Worm (Caenorhabditis elegans): ENCODE measurements around the gene VF13D12L.3.
A peak's percentile ranks its signal among the peaks of the same experiment; 100 is the strongest.

The VF13D12L.3 gene

ce11 chrII:11726470-11727106, 20.8 kb downstream of the VF13D12L.3 start, which contains the start of gene F13D12.5 (continued):
- TF ChIP-seq K11D2.4 (GFP tag; IDR thresholded peaks at IDR 0.05) = no peak
- peak; percentile 51 for TF ChIP-seq attf-3 (GFP tag; conservative IDR thresholded peaks at IDR 0.05)
- TF ChIP-seq tbp1 (GFP tag; optimal IDR thresholded peaks at IDR 0.05) = peak; percentile 2
- peak; percentile 88 for TF ChIP-seq ceh-91 (GFP tag; IDR thresholded peaks at IDR 0.05)
- TF ChIP-seq C17E4.6 (GFP tag; IDR thresholded peaks at IDR 0.05) = 0 out of 2 replicates have a peak, but pooled peaks have one; percentile 9
- no peak for TF ChIP-seq aptf-3 (GFP tag; IDR thresholded peaks at IDR 0.05)
- TF ChIP-seq Y56A3A.18 (GFP tag; IDR thresholded peaks at IDR 0.05) = 0 out of 2 replicates have a peak, but pooled peaks have one; percentile 40
- TF ChIP-seq chd-7 (tag; optimal IDR thresholded peaks at IDR 0.05) = no peak
- TF ChIP-seq madf-3 (GFP tag; IDR thresholded peaks at IDR 0.05) = peak; percentile 39; the same call in 1 of the 2 replicates
- TF ChIP-seq athp-1 (tag; optimal IDR thresholded peaks at IDR 0.05) = peak; percentile 32
- TF ChIP-seq F33H1.4 (GFP tag; IDR thresholded peaks at IDR 0.05) = peak; percentile 95

ce11 chrII:11727438-11727837, 21.6 kb downstream of the VF13D12L.3 start:
- TF ChIP-seq zim-3 (tag; optimal IDR thresholded peaks at IDR 0.05) (no peak), nfyb-1 (GFP tag; IDR thresholded peaks at IDR 0.05) (no peak), nhr-90 (tag; optimal IDR thresholded peaks at IDR 0.05) (no peak), Y79H2A.3 (GFP tag; conservative IDR thresholded peaks at IDR 0.05) (no peak), dox-1 (GFP tag; IDR thresholded peaks at IDR 0.05) (no peak), snpc-4 (GFP tag; optimal IDR thresholded peaks at IDR 0.05) (no peak), snpc-4 (tag; optimal IDR thresholded peaks at IDR 0.05) (no peak), akir-1 (GFP tag; optimal IDR thresholded peaks at IDR 0.05) (no peak)

- TF ChIP-seq attf-6 (GFP tag; IDR thresholded peaks at IDR 0.05) (no peak), nhr-90 (tag; optimal IDR thresholded peaks at IDR 0.05) (peak; percentile 5), lsy-27 (tag; optimal IDR thresholded peaks at IDR 0.05; ENCODE audit: borderline replicate concordance, insufficient read depth) (no peak), ekl-4 (GFP tag; IDR thresholded peaks at IDR 0.05) (peak; percentile 63), F37B4.10 (GFP tag; IDR thresholded peaks at IDR 0.05) (no peak), lin-40 (tag; optimal IDR thresholded peaks at IDR 0.05) (peak; percentile 25), ztf-26 (tag; optimal IDR thresholded peaks at IDR 0.05) (peak; percentile 40), dpff-1 (tag; optimal IDR thresholded peaks at IDR 0.05) (no peak), rcor-1 (GFP tag; IDR thresholded peaks at IDR 0.05) (peak; percentile 36; the same call in 1 of the 2 replicates), ztf-6 (GFP tag; IDR thresholded peaks at IDR 0.05) (no peak), snpc-1.3 (tag; optimal IDR thresholded peaks at IDR 0.05; ENCODE audit: insufficient read depth) (no peak), F57C9.4 (tag; optimal IDR thresholded peaks at IDR 0.05) (no peak), F22D6.2 (tag; optimal IDR thresholded peaks at IDR 0.05) (peak; percentile 42), nhr-80 (tag; optimal IDR thresholded peaks at IDR 0.05) (peak; percentile 88), F33H1.4 (GFP tag; IDR thresholded peaks at IDR 0.05) (no peak), madf-3 (GFP tag; IDR thresholded peaks at IDR 0.05) (peak; percentile 80), B0336.3 (GFP tag; IDR thresholded peaks at IDR 0.05) (no peak; the same call in 1 of the 2 replicates), mel-28 (tag; optimal IDR thresholded peaks at IDR 0.05; ENCODE audit: borderline replicate concordance) (no peak), ceh-79 (tag; optimal IDR thresholded peaks at IDR 0.05) (no peak), C17E4.6 (GFP tag; IDR thresholded peaks at IDR 0.05) (no peak), ama-1 (optimal IDR thresholded peaks at IDR 0.05) (no peak), ama-1 (GFP tag; optimal IDR thresholded peaks at IDR 0.05) (no peak), egl-44 (GFP tag; IDR thresholded peaks at IDR 0.05) (no peak), F39B2.1 (GFP tag; IDR thresholded peaks at IDR 0.05) (no peak), nhr-27 (tag; optimal IDR thresholded peaks at IDR 0.05) (no peak), tbx-9 (tag; optimal IDR thresholded peaks at IDR 0.05; ENCODE audit: borderline replicate concordance) (no peak), ceh-40 (GFP tag; IDR thresholded peaks at IDR 0.05) (no peak), T07F8.4 (tag; optimal IDR thresholded peaks at IDR 0.05) (no peak), egrh-3 (GFP tag; IDR thresholded peaks at IDR 0.05) (no peak), hmg-20 (GFP tag; IDR thresholded peaks at IDR 0.05) (no peak)
Measured at ce11 chrII:11728545-11729105, 22.8 kb downstream of the VF13D12L.3 start, which contains the start of gene alh-8. Gene alh-8, plus strand, starts transcription at chrII:11729055.

Measured in whole organism, young adult.